Fruit fly (Drosophila melanogaster) whole organism: ENCODE measurements around the gene RpL3.

Source experiments
- CG8478 ChIP-seq: fragments of >200 bp; optimal IDR thresholded peaks from 2 replicates; lab custom pipeline; 2018; ENCODE audit warnings: inconsistent platforms
- Dll ChIP-seq: fragments of >200 bp; optimal IDR thresholded peaks from 2 replicates; lab custom pipeline; 2017
- EcR ChIP-seq, 2 experiments: fragments of >200 bp; optimal IDR thresholded peaks; 2 replicates each; lab custom pipeline; 2017; ENCODE audit warnings: missing biosample characterization in 2 of 2, missing genetic modification characterization in 2 of 2, missing genetic modification reagents in 2 of 2
- psq ChIP-seq: fragments of >200 bp; optimal IDR thresholded peaks from 2 replicates; lab custom pipeline; 2017

DNA sequence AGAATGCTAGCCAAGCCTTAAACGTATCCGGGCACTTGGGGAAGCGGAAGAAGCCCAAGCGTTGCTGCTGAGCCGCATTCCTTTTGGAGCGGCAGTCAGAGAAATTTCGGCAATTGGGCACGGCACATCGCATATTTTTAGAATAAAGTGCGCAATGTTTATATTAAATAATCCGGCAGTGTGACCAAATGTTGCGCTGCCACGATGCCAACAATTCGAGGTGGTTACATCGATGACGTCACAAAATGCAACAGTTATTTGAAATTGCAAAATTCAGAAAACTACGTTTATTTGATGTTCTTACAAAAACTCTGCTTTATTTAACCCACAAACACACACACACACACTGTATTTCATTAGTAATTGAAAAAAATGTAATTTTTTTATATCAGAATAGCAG lies 1.8 kb upstream of the RpL3 start, which contains the start of gene CG6689:
- TF ChIP-seq psq (no peak), CG8478 (lab: Kevin White, UChicago) (no peak), Dll (no peak), EcR (GFP tag; optimal IDR thresholded peaks at IDR 0.05; lab: Kevin White, UChicago) (no peak)
